Worm (Caenorhabditis elegans) whole organism, L1 larva: ENCODE results near the gene bgnt-1.1.

Experiments
- C04F5.9 ChIP-seq: sonication (generic microtip); optimal IDR thresholded peaks from 2 replicates; lab custom pipeline; 2016; ENCODE audit warnings: missing genetic modification characterization, missing compliant biosample characterization
- C16A3.4 ChIP-seq: fragments of 150-350 bp; optimal IDR thresholded peaks from 2 replicates; lab custom pipeline; 2014; ENCODE audit warnings: missing biosample characterization, missing genetic modification characterization
- aha-1 ChIP-seq: fragments of 150-350 bp; optimal IDR thresholded peaks from 2 replicates; lab custom pipeline; 2014; ENCODE audit warnings: missing biosample characterization, missing genetic modification characterization
- alr-1 ChIP-seq: fragments of 200-800 bp; sonication (Bioruptor generic); optimal IDR thresholded peaks from 2 replicates; lab custom pipeline; 2018; ENCODE audit warnings: borderline replicate concordance, mild to moderate bottlenecking, missing genetic modification characterization, missing compliant biosample characterization
- ama-1 ChIP-seq: fragments of 150-350 bp; optimal IDR thresholded peaks from 2 replicates; lab custom pipeline; 2014
- blmp-1 ChIP-seq: fragments of 150-350 bp; optimal IDR thresholded peaks from 2 replicates; lab custom pipeline; 2014; ENCODE audit warnings: missing biosample characterization, missing genetic modification characterization
- ceh-63 ChIP-seq: fragments of 200-800 bp; sonication (Bioruptor generic); optimal IDR thresholded peaks from 2 replicates; lab custom pipeline; 2018; ENCODE audit warnings: mild to moderate bottlenecking, missing genetic modification characterization, missing compliant biosample characterization
- ceh-88 ChIP-seq: fragments of 200-800 bp; sonication (Bioruptor generic); IDR thresholded peaks from 2 replicates; pipeline ENCODE4 v1.3.6; 2022; ENCODE audit warnings: missing genetic modification characterization, missing compliant biosample characterization
- ces-1 ChIP-seq: fragments of 150-350 bp; optimal IDR thresholded peaks from 2 replicates; lab custom pipeline; 2014; ENCODE audit warnings: missing biosample characterization, missing genetic modification reagents, missing genetic modification characterization
- efl-1 ChIP-seq, 4 experiments: fragments of 150-350 bp; optimal IDR thresholded peaks in 3 of 4; peaks in 1 of 4; 1 replicate in 1 of 4; 2 replicates in 3 of 4; lab custom pipeline; 2014; ENCODE audit warnings: missing biosample characterization in 2 of 4, missing genetic modification characterization in 2 of 4, missing genetic modification reagents in 2 of 4
- egl-13 ChIP-seq: sonication (generic microtip); optimal IDR thresholded peaks from 2 replicates; lab custom pipeline; 2016; ENCODE audit warnings: missing genotype, missing genetic modification reagents, missing genetic modification characterization, missing compliant biosample characterization
- elt-3 ChIP-seq, 6 experiments: fragments of 150-350 bp in 1 of 6; sonication (generic microtip); optimal IDR thresholded peaks; 2 replicates each; lab custom pipeline; 2017 to 2018; ENCODE audit warnings: missing biosample characterization in 6 of 6, missing genetic modification characterization in 6 of 6, inconsistent platforms in 1 of 6
- fkh-10 ChIP-seq: sonication (generic microtip); optimal IDR thresholded peaks from 2 replicates; lab custom pipeline; 2017; ENCODE audit warnings: missing biosample characterization, missing genetic modification reagents, missing genetic modification characterization
- fkh-4 ChIP-seq: sonication (generic microtip); optimal IDR thresholded peaks from 2 replicates; lab custom pipeline; 2016; ENCODE audit warnings: missing compliant biosample characterization, missing genetic modification characterization, borderline replicate concordance
- fkh-8 ChIP-seq: sonication (generic microtip); optimal IDR thresholded peaks from 2 replicates; lab custom pipeline; 2016; ENCODE audit warnings: mild to moderate bottlenecking, missing genetic modification characterization, missing compliant biosample characterization
- hpl-2 ChIP-seq: fragments of 150-350 bp; optimal IDR thresholded peaks from 2 replicates; lab custom pipeline; 2014; ENCODE audit warnings: missing biosample characterization, missing genetic modification reagents, missing genetic modification characterization
- irx-1 ChIP-seq: sonication (generic microtip); optimal IDR thresholded peaks from 2 replicates; lab custom pipeline; 2016; ENCODE audit warnings: missing genetic modification characterization, missing compliant biosample characterization
- isw-1 ChIP-seq: fragments of 200-800 bp; sonication (Bioruptor generic); IDR thresholded peaks from 2 replicates; pipeline ENCODE4 v1.3.6; 2022; ENCODE audit warnings: missing genetic modification characterization, missing compliant biosample characterization
- jun-1 ChIP-seq: fragments of 150-350 bp; optimal IDR thresholded peaks from 2 replicates; lab custom pipeline; 2014; ENCODE audit warnings: missing biosample characterization, missing genetic modification reagents, missing genetic modification characterization
- lin-14 ChIP-seq: fragments of 200-800 bp; sonication (Bioruptor generic); optimal IDR thresholded peaks from 2 replicates; lab custom pipeline; 2018; ENCODE audit warnings: mild to moderate bottlenecking, missing genetic modification characterization, moderate library complexity, missing compliant biosample characterization
- lir-3 ChIP-seq: sonication (generic microtip); optimal IDR thresholded peaks from 2 replicates; lab custom pipeline; 2016; ENCODE audit warnings: mild to moderate bottlenecking, missing genetic modification characterization, moderate library complexity, missing compliant biosample characterization; ENCODE audit not compliant: poor library complexity
- mab-9 ChIP-seq: fragments of 200-800 bp; sonication (Bioruptor generic); IDR thresholded peaks from 2 replicates; pipeline ENCODE4 v1.3.6; 2022; ENCODE audit warnings: missing genetic modification reagents, missing genetic modification characterization, missing compliant biosample characterization
- mep-1 ChIP-seq: fragments of 150-350 bp; optimal IDR thresholded peaks from 2 replicates; lab custom pipeline; 2014; ENCODE audit warnings: missing biosample characterization, missing genetic modification characterization
- nhr-12 ChIP-seq: sonication (generic microtip); optimal IDR thresholded peaks from 2 replicates; lab custom pipeline; 2017; ENCODE audit warnings: missing biosample characterization, missing genetic modification characterization
- nhr-20 ChIP-seq: sonication (generic microtip); optimal IDR thresholded peaks from 2 replicates; lab custom pipeline; 2016; ENCODE audit warnings: mild to moderate bottlenecking, missing genetic modification characterization, missing compliant biosample characterization
- nhr-28 ChIP-seq: fragments of 150-350 bp; optimal IDR thresholded peaks from 2 replicates; lab custom pipeline; 2014; ENCODE audit warnings: missing biosample characterization, missing genetic modification characterization
- nhr-47 ChIP-seq: sonication (generic microtip); optimal IDR thresholded peaks from 2 replicates; lab custom pipeline; 2016; ENCODE audit warnings: mild to moderate bottlenecking, missing genetic modification characterization, moderate library complexity, missing compliant biosample characterization
- nhr-71 ChIP-seq: sonication (generic microtip); optimal IDR thresholded peaks from 2 replicates; lab custom pipeline; 2016; ENCODE audit warnings: mild to moderate bottlenecking, missing genetic modification characterization, moderate library complexity, missing compliant biosample characterization
- nhr-77 ChIP-seq: fragments of 150-350 bp; optimal IDR thresholded peaks from 2 replicates; lab custom pipeline; 2014; ENCODE audit warnings: missing biosample characterization, missing genetic modification characterization
- pag-3 ChIP-seq: sonication (generic microtip); optimal IDR thresholded peaks from 2 replicates; lab custom pipeline; 2017; ENCODE audit warnings: missing genetic modification characterization, mild to moderate bottlenecking, missing compliant biosample characterization, antibody characterized with exemption, borderline replicate concordance; ENCODE audit not compliant: insufficient read depth
- pqm-1 ChIP-seq: sonication (generic microtip); optimal IDR thresholded peaks from 3 replicates; lab custom pipeline; 2017; ENCODE audit warnings: missing biosample characterization, missing genetic modification characterization
- snpc-4 ChIP-seq: fragments of 150-350 bp; optimal IDR thresholded peaks from 2 replicates; lab custom pipeline; 2014; ENCODE audit warnings: missing biosample characterization, missing genetic modification characterization
- snu-23 ChIP-seq: sonication (generic microtip); optimal IDR thresholded peaks from 2 replicates; lab custom pipeline; 2016; ENCODE audit warnings: missing genetic modification characterization, missing compliant biosample characterization
- sox-4 ChIP-seq: sonication (generic microtip); optimal IDR thresholded peaks from 2 replicates; lab custom pipeline; 2016; ENCODE audit warnings: missing genetic modification characterization, missing compliant biosample characterization
- swsn-7 ChIP-seq: sonication (generic microtip); optimal IDR thresholded peaks from 2 replicates; lab custom pipeline; 2016; ENCODE audit warnings: missing genetic modification characterization, missing compliant biosample characterization
- unc-30 ChIP-seq: sonication (generic microtip); optimal IDR thresholded peaks from 2 replicates; lab custom pipeline; 2017; ENCODE audit warnings: missing biosample characterization, missing genetic modification characterization
- unc-62 ChIP-seq: fragments of 150-350 bp; optimal IDR thresholded peaks from 2 replicates; lab custom pipeline; 2014; ENCODE audit warnings: missing biosample characterization, missing genetic modification reagents, missing genetic modification characterization
- unc-86 ChIP-seq: sonication (generic microtip); optimal IDR thresholded peaks from 2 replicates; lab custom pipeline; 2016; ENCODE audit warnings: missing genetic modification characterization, missing compliant biosample characterization
- unc-98 ChIP-seq: fragments of 200-800 bp; sonication (Bioruptor generic); IDR thresholded peaks from 2 replicates; pipeline ENCODE4 v1.3.6; 2022; ENCODE audit warnings: missing genetic modification characterization, missing compliant biosample characterization
- vab-15 ChIP-seq: sonication (generic microtip); optimal IDR thresholded peaks from 2 replicates; lab custom pipeline; 2017; ENCODE audit warnings: missing genotype, mild to moderate bottlenecking, missing genetic modification characterization, missing compliant biosample characterization
- xbp-1 ChIP-seq: sonication (generic microtip); optimal IDR thresholded peaks from 2 replicates; lab custom pipeline; 2016; ENCODE audit warnings: missing genetic modification characterization, missing compliant biosample characterization
- zag-1 ChIP-seq: fragments of 150-350 bp; optimal IDR thresholded peaks from 2 replicates; lab custom pipeline; 2014; ENCODE audit warnings: missing biosample characterization, missing genetic modification characterization
- zip-4 ChIP-seq: fragments of 200-800 bp; sonication (Bioruptor generic); optimal IDR thresholded peaks from 2 replicates; lab custom pipeline; 2018; ENCODE audit warnings: mild to moderate bottlenecking, missing genetic modification characterization, moderate library complexity, missing compliant biosample characterization
- ztf-4 ChIP-seq: fragments of 150-350 bp; optimal IDR thresholded peaks from 2 replicates; lab custom pipeline; 2014; ENCODE audit warnings: missing biosample characterization, missing genetic modification characterization

The bgnt-1.1 gene

ce11 chrIV:10499948-10500356, 27.4 kb downstream of the bgnt-1.1 start (continued):
- peak; percentile 79 for TF ChIP-seq fkh-10 (GFP tag; lab: Kevin White, UChicago)
- peak; percentile 19 for TF ChIP-seq mep-1
- no peak for TF ChIP-seq unc-30 (tag; lab: Kevin White, UChicago)
- peak; percentile 76 for TF ChIP-seq nhr-71 (tag; lab: Kevin White, UChicago)
- peak; percentile 8 to 40 for TF ChIP-seq efl-1 (optimal IDR thresholded peaks at IDR 0.05; lab: Kevin White, UChicago)
- no peak for TF ChIP-seq efl-1 (GFP tag; optimal IDR thresholded peaks at IDR 0.05 in 1 of 2; lab: Kevin White, UChicago)
- peak; percentile 95 for TF ChIP-seq lin-14 (GFP tag; lab: Kevin White, UChicago)
- peak; percentile 37 for TF ChIP-seq nhr-20 (tag; lab: Kevin White, UChicago)
- no peak for TF ChIP-seq fkh-4 (tag; lab: Kevin White, UChicago)
- TF ChIP-seq isw-1 (GFP tag; lab: Robert Waterston, UW) = peak; percentile 53
- TF ChIP-seq, all 84 proteins: peak for 34

ce11 chrIV:10500481-10500880, 27.9 kb downstream of the bgnt-1.1 start:
- TF ChIP-seq mab-9 (no peak), fkh-10 (GFP tag; lab: Kevin White, UChicago) (peak; percentile 13)
- TF ChIP-seq, all 84 proteins: peak for 1

- TF ChIP-seq mep-1 (no peak), xbp-1 (tag; lab: Kevin White, UChicago) (no peak), ama-1 (lab: Kevin White, UChicago) (no peak), elt-3 (tag; optimal IDR thresholded peaks at IDR 0.05; lab: Kevin White, UChicago) (no peak), nhr-77 (no peak), aha-1 (tag; lab: Kevin White, UChicago) (no peak), fkh-8 (tag; lab: Kevin White, UChicago) (no peak), nhr-28 (tag; lab: Kevin White, UChicago) (no peak)
These were observed 29.1 kb downstream of the bgnt-1.1 start, which contains the start of gene tax-6 for ce11 chrIV:10501550-10502240. Gene tax-6, minus strand, starts transcription at chrIV:10501600.

- no peak for TF ChIP-seq blmp-1 (tag; lab: Kevin White, UChicago)
- no peak for TF ChIP-seq nhr-28 (tag; lab: Kevin White, UChicago)
- no peak for TF ChIP-seq pqm-1 (tag; lab: Kevin White, UChicago)
- TF ChIP-seq nhr-47 = no peak
- peak; percentile 47 for TF ChIP-seq snu-23 (GFP tag; lab: Kevin White, UChicago)
- no peak for TF ChIP-seq unc-62 (GFP tag; lab: Kevin White, UChicago)
- peak; percentile 40 for TF ChIP-seq mep-1
- TF ChIP-seq unc-86 (tag; lab: Kevin White, UChicago) = no peak
- TF ChIP-seq hpl-2 (GFP tag; lab: Kevin White, UChicago) = no peak
- no peak for TF ChIP-seq elt-3 (tag; optimal IDR thresholded peaks at IDR 0.05; lab: Kevin White, UChicago)
- TF ChIP-seq egl-13 (tag; lab: Kevin White, UChicago) = no peak
- no peak for TF ChIP-seq unc-98
- peak; percentile 44 for TF ChIP-seq swsn-7 (tag; lab: Kevin White, UChicago)
- TF ChIP-seq alr-1 (tag; lab: Kevin White, UChicago) = no peak
- TF ChIP-seq ces-1 = no peak
- TF ChIP-seq ceh-88 = no peak
- no peak for TF ChIP-seq zag-1
- no peak for TF ChIP-seq zip-4 (GFP tag; lab: Kevin White, UChicago)
- TF ChIP-seq C16A3.4 (tag; lab: Kevin White, UChicago) = peak; percentile 29
- no peak for TF ChIP-seq lir-3 (tag; lab: Kevin White, UChicago)
- no peak for TF ChIP-seq C04F5.9 (tag; lab: Kevin White, UChicago)
- peak; percentile 76 for TF ChIP-seq nhr-71 (tag; lab: Kevin White, UChicago)
- TF ChIP-seq pag-3 = no peak
- TF ChIP-seq snpc-4 = no peak
- TF ChIP-seq jun-1 = peak; percentile 44
- TF ChIP-seq ceh-63 (GFP tag; lab: Kevin White, UChicago) = no peak
- TF ChIP-seq nhr-12 (tag; lab: Kevin White, UChicago) = no peak
- TF ChIP-seq ztf-4 = peak; percentile 23
- TF ChIP-seq nhr-20 (tag; lab: Kevin White, UChicago) = peak; percentile 32
- TF ChIP-seq vab-15 = no peak
- TF ChIP-seq nhr-77 = peak; percentile 68
- no peak for TF ChIP-seq fkh-4 (tag; lab: Kevin White, UChicago)
- TF ChIP-seq irx-1 (tag; lab: Kevin White, UChicago) = peak; percentile 31
- TF ChIP-seq sox-4 (tag; lab: Kevin White, UChicago) = no peak
These were observed 29.8 kb downstream of the bgnt-1.1 start for ce11 chrIV:10502345-10502744.
